Worm (Caenorhabditis elegans): ENCODE results near the gene C44H9.5.

C44H9.5 gene

DNA sequence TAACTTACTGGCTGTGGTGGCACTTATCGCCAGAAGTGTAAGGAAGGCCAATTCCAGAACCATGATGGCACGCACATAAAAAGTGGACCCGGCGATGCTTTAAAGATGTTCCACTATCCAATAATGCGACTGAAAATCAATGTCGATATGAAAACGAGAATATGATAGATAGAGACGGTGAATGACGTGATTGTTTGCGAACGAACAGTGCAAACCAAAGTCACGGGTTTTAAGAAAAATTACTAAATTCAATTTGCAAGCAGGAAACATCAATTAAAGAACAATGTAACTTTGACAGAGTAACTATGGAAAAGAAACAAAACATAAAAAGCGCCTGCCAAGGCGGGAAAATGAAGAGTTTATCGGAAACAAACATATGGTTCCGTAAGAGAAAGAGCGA is at the start of gene C44H9.5:
Gene C44H9.5, minus strand, starts transcription at position 129 of the 400 bp plus-strand sequence.
- TF ChIP-seq lin-15B (tag; optimal IDR thresholded peaks at IDR 0.05): no peak
- peak; percentile 49 for TF ChIP-seq elt-2 (tag; optimal IDR thresholded peaks at IDR 0.05)
- peak; percentile 66 for TF ChIP-seq pqm-1 (tag; optimal IDR thresholded peaks at IDR 0.05)

DNA sequence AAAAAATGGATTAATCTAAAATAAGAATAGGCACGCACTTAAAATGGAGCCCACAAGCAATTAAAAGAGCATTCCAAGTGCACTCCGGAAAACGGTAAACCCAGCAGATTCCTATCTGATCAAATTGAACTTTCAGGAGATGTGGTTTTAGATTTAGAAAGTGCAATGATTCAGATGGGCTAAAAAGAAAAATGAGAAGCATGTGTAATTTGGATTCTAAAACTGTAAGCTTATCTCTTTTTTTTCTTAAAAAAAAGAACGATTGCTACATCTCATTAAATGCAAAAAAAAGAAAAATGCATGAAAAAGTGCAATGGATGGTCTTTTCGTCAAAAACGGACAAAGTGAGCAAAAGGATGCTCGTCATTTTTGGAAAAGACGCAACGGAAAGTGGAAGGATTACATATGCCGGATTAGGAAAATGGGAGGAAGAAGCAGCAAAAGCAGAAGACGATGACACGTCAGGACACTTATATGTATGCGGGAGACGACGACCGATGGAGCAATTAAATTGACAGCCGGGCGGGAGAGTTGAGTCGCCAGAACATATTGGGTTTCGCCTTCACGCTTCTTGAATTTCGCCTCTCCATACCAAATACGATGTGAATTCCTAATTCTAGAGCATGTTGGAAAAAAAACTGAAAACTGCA is 49.0 kb upstream of the C44H9.5 start:
- TF ChIP-seq daf-12 (tag; optimal IDR thresholded peaks at IDR 0.05) (no peak), lin-39 (tag; optimal IDR thresholded peaks at IDR 0.05) (peak; percentile 65)

DNA sequence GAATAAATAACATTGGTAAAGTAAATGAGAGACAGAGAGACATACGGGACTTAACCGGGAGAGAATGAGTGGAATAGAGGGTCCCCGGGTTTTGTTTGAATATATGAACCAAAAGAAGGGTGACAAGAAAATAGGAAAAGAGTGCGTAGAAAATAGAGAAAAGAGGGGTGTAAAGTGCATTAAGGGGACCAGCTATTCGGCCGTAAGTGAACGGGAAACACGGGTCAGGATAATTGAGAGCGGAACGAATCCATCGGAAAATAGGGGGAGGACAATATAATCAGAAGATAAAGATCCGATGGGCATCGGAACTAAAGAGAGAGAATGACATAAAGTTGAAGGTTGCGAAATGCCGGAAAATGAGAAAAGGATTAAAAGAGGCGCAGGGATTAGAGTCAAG is 47.7 kb upstream of the C44H9.5 start:
- TF ChIP-seq mml-1 (tag; optimal IDR thresholded peaks at IDR 0.05) (no peak), ztf-11 (tag; optimal IDR thresholded peaks at IDR 0.05) (no peak), nhr-237 (tag; optimal IDR thresholded peaks at IDR 0.05) (no peak), mdl-1 (tag; optimal IDR thresholded peaks at IDR 0.05) (no peak), skn-1 (tag; optimal IDR thresholded peaks at IDR 0.05) (no peak), egl-5 (tag; optimal IDR thresholded peaks at IDR 0.05) (no peak), ceh-28 (tag; optimal IDR thresholded peaks at IDR 0.05) (no peak), lin-15B (tag; optimal IDR thresholded peaks at IDR 0.05) (no peak), pha-4 (tag; optimal IDR thresholded peaks at IDR 0.05) (no peak), elt-1 (tag; optimal IDR thresholded peaks at IDR 0.05) (no peak), fos-1 (tag; optimal IDR thresholded peaks at IDR 0.05) (no peak), tbx-2 (tag; optimal IDR thresholded peaks at IDR 0.05) (no peak)

DNA sequence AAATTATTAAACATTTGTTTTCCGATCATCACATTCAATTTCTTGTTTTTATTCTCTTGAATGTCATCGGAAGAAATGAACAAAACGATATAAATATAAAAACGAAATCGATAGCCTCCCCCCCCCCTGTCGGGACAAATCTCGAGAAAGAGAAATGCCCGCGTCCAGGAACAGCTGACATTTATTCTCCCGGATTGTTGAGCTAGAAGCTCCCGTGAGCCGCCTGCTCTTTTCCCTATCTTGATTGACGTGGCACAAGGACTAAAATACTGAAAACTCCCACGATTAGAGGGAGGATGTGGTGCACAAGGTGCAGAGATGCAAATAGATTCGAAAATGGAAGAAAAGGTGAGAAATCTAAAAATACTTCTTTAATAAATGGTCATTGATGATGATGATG is 47.2 kb upstream of the C44H9.5 start:
- TF ChIP-seq elt-2 (tag; optimal IDR thresholded peaks at IDR 0.05): no peak
- TF ChIP-seq hmg-11 (tag; optimal IDR thresholded peaks at IDR 0.05): no peak
- no peak for TF ChIP-seq nhr-12 (tag; optimal IDR thresholded peaks at IDR 0.05)

DNA sequence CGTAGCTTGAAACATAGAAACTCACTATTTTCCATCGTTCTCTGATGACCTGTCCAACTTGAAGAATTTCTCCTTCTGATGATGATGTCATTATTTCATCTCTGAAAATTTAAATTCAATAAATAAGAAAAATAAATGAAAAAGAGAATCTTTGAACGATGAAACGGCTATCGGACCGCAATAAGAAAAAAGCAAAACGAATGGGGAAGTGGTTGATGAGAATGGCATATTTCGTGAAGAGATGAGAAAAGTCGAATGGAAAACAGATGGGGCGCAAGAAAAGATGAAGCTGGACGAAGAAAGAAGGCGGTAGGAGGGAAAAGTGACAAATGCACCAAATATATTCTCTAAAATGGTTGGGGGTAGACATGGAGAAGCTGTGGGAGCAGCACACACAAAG is 46.1 kb upstream of the C44H9.5 start, which contains the start of gene ttbk-7:
Gene ttbk-7, minus strand, starts transcription at position 101 of the 400 bp plus-strand sequence.
- TF ChIP-seq snpc-4 (tag; optimal IDR thresholded peaks at IDR 0.05) (no peak), lin-39 (tag; optimal IDR thresholded peaks at IDR 0.05) (peak; percentile 38)

DNA sequence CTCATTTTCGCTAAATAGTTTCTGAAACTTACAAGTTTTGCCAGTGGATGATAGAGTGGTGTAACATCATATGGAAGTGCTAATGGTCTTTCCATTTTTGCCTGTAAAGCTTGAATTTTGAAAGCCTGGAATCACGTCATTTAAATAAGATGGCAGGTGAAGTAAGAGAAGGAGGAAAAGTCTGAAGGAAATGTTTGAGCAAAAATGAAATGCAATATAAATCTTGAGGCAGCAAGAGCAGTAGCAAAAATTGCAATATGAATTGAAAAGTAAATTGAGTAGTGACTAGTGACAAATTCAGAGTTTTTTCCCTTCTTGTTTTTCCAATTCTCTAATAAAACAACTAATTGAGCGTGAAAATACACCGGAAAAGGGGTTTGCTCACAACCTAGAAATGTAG is 36.2 kb upstream of the C44H9.5 start, which contains the start of gene glb-24:
Gene glb-24, minus strand, starts transcription at position 101 of the 400 bp plus-strand sequence.
- TF ChIP-seq ceh-82 (tag; optimal IDR thresholded peaks at IDR 0.05) (no peak), daf-12 (tag; optimal IDR thresholded peaks at IDR 0.05) (no peak), fkh-10 (GFP tag; optimal IDR thresholded peaks at IDR 0.05) (no peak), zag-1 (tag; optimal IDR thresholded peaks at IDR 0.05) (no peak), nhr-237 (tag; optimal IDR thresholded peaks at IDR 0.05) (no peak), nhr-12 (tag; optimal IDR thresholded peaks at IDR 0.05) (no peak), lin-39 (tag; optimal IDR thresholded peaks at IDR 0.05) (no peak), snpc-4 (tag; optimal IDR thresholded peaks at IDR 0.05) (no peak), unc-62 (GFP tag; optimal IDR thresholded peaks at IDR 0.05) (no peak), nhr-23 (tag; optimal IDR thresholded peaks at IDR 0.05) (no peak), nhr-77 (tag; optimal IDR thresholded peaks at IDR 0.05) (no peak), tbx-2 (tag; optimal IDR thresholded peaks at IDR 0.05) (no peak), aly-2 (tag; optimal IDR thresholded peaks at IDR 0.05) (no peak), ceh-9 (tag; optimal IDR thresholded peaks at IDR 0.05) (no peak), skn-1 (tag; optimal IDR thresholded peaks at IDR 0.05) (no peak), hmg-11 (tag; optimal IDR thresholded peaks at IDR 0.05) (no peak), fos-1 (tag; optimal IDR thresholded peaks at IDR 0.05) (no peak)

DNA sequence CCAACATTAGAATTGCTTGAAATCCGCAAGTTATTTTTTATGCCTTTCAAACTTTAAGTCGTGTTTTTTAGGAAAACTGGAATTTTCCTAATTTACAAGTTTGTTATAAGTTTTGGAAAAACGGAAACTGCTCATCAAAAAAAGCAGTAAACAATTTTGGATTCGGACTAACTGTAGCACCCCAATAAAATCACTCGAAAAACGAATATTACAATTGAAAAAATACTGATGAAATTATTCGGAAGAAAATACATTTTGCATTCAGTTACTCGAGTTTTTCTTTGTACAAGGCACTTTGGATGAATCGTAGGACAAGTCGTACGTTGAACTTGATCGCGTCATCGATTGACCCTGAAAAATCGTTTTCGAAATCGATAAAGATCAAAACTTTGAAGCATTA is 32.7 kb upstream of the C44H9.5 start:
- TF ChIP-seq nhr-76 (tag; optimal IDR thresholded peaks at IDR 0.05): no peak
- TF ChIP-seq lin-15B (tag; optimal IDR thresholded peaks at IDR 0.05): no peak
- TF ChIP-seq unc-39 (tag; optimal IDR thresholded peaks at IDR 0.05): no peak
- no peak for TF ChIP-seq lsy-12 (tag; optimal IDR thresholded peaks at IDR 0.05)
- no peak for TF ChIP-seq ztf-4 (tag; optimal IDR thresholded peaks at IDR 0.05)
- TF ChIP-seq ztf-11 (tag; optimal IDR thresholded peaks at IDR 0.05): no peak
- TF ChIP-seq elt-3 (tag; optimal IDR thresholded peaks at IDR 0.05): no peak
- TF ChIP-seq pqm-1 (tag; optimal IDR thresholded peaks at IDR 0.05): no peak
- TF ChIP-seq elt-1 (tag; optimal IDR thresholded peaks at IDR 0.05): no peak
- no peak for TF ChIP-seq elt-2 (tag; optimal IDR thresholded peaks at IDR 0.05)
- TF ChIP-seq R02D3.7 (tag; optimal IDR thresholded peaks at IDR 0.05): no peak
- TF ChIP-seq nhr-67 (tag; optimal IDR thresholded peaks at IDR 0.05): no peak
- no peak for TF ChIP-seq tbx-2 (tag; optimal IDR thresholded peaks at IDR 0.05)
- TF ChIP-seq ceh-16 (tag; optimal IDR thresholded peaks at IDR 0.05): no peak
